Worm (Caenorhabditis elegans) whole organism, L3 larva: ENCODE measurements around the gene ZC190.2.

Experiments
- R02D3.7 ChIP-seq: fragments of 150-350 bp; optimal IDR thresholded peaks from 2 replicates; lab custom pipeline; 2014; ENCODE audit warnings: missing biosample characterization, missing genetic modification characterization
- ZK546.5 ChIP-seq: sonication (generic microtip); optimal IDR thresholded peaks from 2 replicates; lab custom pipeline; 2017; ENCODE audit warnings: missing biosample characterization, missing genetic modification characterization
- aly-2 ChIP-seq: fragments of 150-350 bp; optimal IDR thresholded peaks from 2 replicates; lab custom pipeline; 2014; ENCODE audit warnings: missing biosample characterization, missing genetic modification characterization
- ama-1 ChIP-seq: fragments of 150-350 bp; optimal IDR thresholded peaks from 2 replicates; lab custom pipeline; 2018
- ceh-16 ChIP-seq: sonication (generic microtip); optimal IDR thresholded peaks from 2 replicates; lab custom pipeline; 2017; ENCODE audit warnings: missing biosample characterization, missing genetic modification characterization
- ceh-28 ChIP-seq: fragments of 150-350 bp; optimal IDR thresholded peaks from 2 replicates; lab custom pipeline; 2014; ENCODE audit warnings: missing biosample characterization, missing genetic modification reagents, missing genetic modification characterization
- ceh-9 ChIP-seq: sonication (generic microtip); optimal IDR thresholded peaks from 2 replicates; lab custom pipeline; 2018; ENCODE audit warnings: missing biosample characterization, missing genetic modification characterization
- egl-27 ChIP-seq: sonication (generic microtip); optimal IDR thresholded peaks from 4 replicates; lab custom pipeline; 2017; ENCODE audit warnings: missing biosample characterization, missing genetic modification reagents, missing genetic modification characterization
- egl-5 ChIP-seq: fragments of 150-350 bp; optimal IDR thresholded peaks from 2 replicates; lab custom pipeline; 2017; ENCODE audit warnings: missing biosample characterization, missing genetic modification reagents, missing genetic modification characterization, inconsistent platforms
- elt-1 ChIP-seq: fragments of 150-350 bp; optimal IDR thresholded peaks from 2 replicates; lab custom pipeline; 2014; ENCODE audit warnings: missing biosample characterization, missing genetic modification characterization
- elt-2 ChIP-seq: sonication (generic microtip); optimal IDR thresholded peaks from 2 replicates; lab custom pipeline; 2016; ENCODE audit warnings: missing genetic modification reagents, mild to moderate bottlenecking, missing genetic modification characterization, missing compliant biosample characterization
- elt-3 ChIP-seq, 3 experiments: fragments of 150-350 bp in 1 of 3; sonication (generic microtip) in 2 of 3; optimal IDR thresholded peaks; 2 replicates in 2 of 3; 4 replicates in 1 of 3; lab custom pipeline; 2014 to 2017; ENCODE audit warnings: missing biosample characterization in 3 of 3, missing genetic modification characterization in 3 of 3
- fkh-2 ChIP-seq: fragments of 150-350 bp; optimal IDR thresholded peaks from 2 replicates; lab custom pipeline; 2014; ENCODE audit warnings: missing biosample characterization, missing genetic modification reagents, missing genetic modification characterization
- fos-1 ChIP-seq: fragments of 150-350 bp; optimal IDR thresholded peaks from 2 replicates; lab custom pipeline; 2014; ENCODE audit warnings: missing biosample characterization, missing genetic modification characterization
- jun-1 ChIP-seq: fragments of 150-350 bp; optimal IDR thresholded peaks from 2 replicates; lab custom pipeline; 2014; ENCODE audit warnings: missing biosample characterization, missing genetic modification reagents, missing genetic modification characterization
- lin-15B ChIP-seq: fragments of 150-350 bp; optimal IDR thresholded peaks from 2 replicates; lab custom pipeline; 2014; ENCODE audit warnings: missing biosample characterization, missing genetic modification characterization
- lin-39 ChIP-seq: fragments of 150-350 bp; optimal IDR thresholded peaks from 2 replicates; lab custom pipeline; 2018; ENCODE audit warnings: missing biosample characterization, missing genetic modification reagents, missing genetic modification characterization
- lsy-12 ChIP-seq: sonication (generic microtip); optimal IDR thresholded peaks from 2 replicates; lab custom pipeline; 2016; ENCODE audit warnings: mild to moderate bottlenecking, missing genetic modification characterization, missing compliant biosample characterization
- mml-1 ChIP-seq: fragments of 150-350 bp; sonication (generic microtip); optimal IDR thresholded peaks from 3 replicates; lab custom pipeline; 2014; ENCODE audit warnings: missing biosample characterization, missing genetic modification characterization
- nfya-1 ChIP-seq: sonication (generic microtip); optimal IDR thresholded peaks from 2 replicates; lab custom pipeline; 2017; ENCODE audit warnings: missing genetic modification characterization, mild to moderate bottlenecking, missing compliant biosample characterization, antibody characterized with exemption, moderate library complexity; ENCODE audit not compliant: insufficient read depth
- nhr-11 ChIP-seq: fragments of 150-350 bp; optimal IDR thresholded peaks from 2 replicates; lab custom pipeline; 2014; ENCODE audit warnings: missing biosample characterization, missing genetic modification characterization
- nhr-12 ChIP-seq: fragments of 150-350 bp; optimal IDR thresholded peaks from 2 replicates; lab custom pipeline; 2014; ENCODE audit warnings: missing biosample characterization, missing genetic modification characterization
- nhr-23 ChIP-seq: fragments of 150-350 bp; optimal IDR thresholded peaks from 2 replicates; lab custom pipeline; 2014; ENCODE audit warnings: missing biosample characterization, missing genetic modification reagents, missing genetic modification characterization
- nhr-237 ChIP-seq: fragments of 150-350 bp; optimal IDR thresholded peaks from 2 replicates; lab custom pipeline; 2014; ENCODE audit warnings: missing biosample characterization, missing genetic modification characterization
- nhr-25 ChIP-seq: sonication (generic microtip); optimal IDR thresholded peaks from 2 replicates; lab custom pipeline; 2017; ENCODE audit warnings: missing biosample characterization, missing genetic modification characterization
- nhr-76 ChIP-seq: fragments of 150-350 bp; sonication (generic microtip); optimal IDR thresholded peaks from 5 replicates; lab custom pipeline; 2014; ENCODE audit warnings: missing biosample characterization, missing genetic modification characterization
- pha-4 ChIP-seq: fragments of 150-350 bp; optimal IDR thresholded peaks from 2 replicates; lab custom pipeline; 2014; ENCODE audit warnings: missing biosample characterization, missing genetic modification reagents, missing genetic modification characterization
- pqm-1 ChIP-seq: fragments of 150-350 bp; optimal IDR thresholded peaks from 2 replicates; lab custom pipeline; 2017; ENCODE audit warnings: missing biosample characterization, missing genetic modification characterization, inconsistent platforms
- sea-2 ChIP-seq: fragments of 150-350 bp; sonication (generic microtip); optimal IDR thresholded peaks from 4 replicates; lab custom pipeline; 2014; ENCODE audit warnings: missing biosample characterization, missing genetic modification reagents, missing genetic modification characterization
- skn-1 ChIP-seq: fragments of 150-350 bp; optimal IDR thresholded peaks from 2 replicates; lab custom pipeline; 2014; ENCODE audit warnings: missing biosample characterization, missing genetic modification characterization
- tbx-2 ChIP-seq: sonication (generic microtip); optimal IDR thresholded peaks from 2 replicates; lab custom pipeline; 2016; ENCODE audit warnings: mild to moderate bottlenecking, missing genetic modification characterization, missing compliant biosample characterization
- unc-62 ChIP-seq: fragments of 150-350 bp; sonication (generic microtip); optimal IDR thresholded peaks from 4 replicates; lab custom pipeline; 2014; ENCODE audit warnings: missing biosample characterization, missing genetic modification reagents, missing genetic modification characterization
- zag-1 ChIP-seq: fragments of 150-350 bp; optimal IDR thresholded peaks from 2 replicates; lab custom pipeline; 2014; ENCODE audit warnings: missing biosample characterization, missing genetic modification characterization
- ztf-4 ChIP-seq: fragments of 150-350 bp; optimal IDR thresholded peaks from 2 replicates; lab custom pipeline; 2014; ENCODE audit warnings: missing biosample characterization, missing genetic modification characterization

Gene ZC190.2

ce11 chrV:8651007-8651711 is 30.0 kb upstream of the ZC190.2 start:
- TF ChIP-seq skn-1 = peak; percentile 86
- TF ChIP-seq mml-1 (tag; lab: Kevin White, UChicago) = no peak
- peak; percentile 87 for TF ChIP-seq jun-1 (tag; lab: Kevin White, UChicago)
- peak; percentile 100 for TF ChIP-seq pqm-1 (tag; lab: Kevin White, UChicago)
- peak; percentile 75 for TF ChIP-seq pha-4 (tag; lab: Kevin White, UChicago)
- TF ChIP-seq lsy-12 (tag; lab: Kevin White, UChicago) = peak; percentile 33
- TF ChIP-seq ztf-4 (tag; lab: Kevin White, UChicago) = no peak
- TF ChIP-seq nhr-237 (tag; lab: Kevin White, UChicago) = no peak
- no peak for TF ChIP-seq fkh-2
- no peak for TF ChIP-seq nfya-1
- no peak for TF ChIP-seq ceh-28
- no peak for TF ChIP-seq fos-1
- no peak for TF ChIP-seq nhr-23
- TF ChIP-seq elt-2 = peak; percentile 100

ce11 chrV:8652177-8652576 is 29.0 kb upstream of the ZC190.2 start:
- TF ChIP-seq jun-1 (tag; lab: Kevin White, UChicago) (no peak), nhr-25 (tag; lab: Kevin White, UChicago) (peak; percentile 84), unc-62 (GFP tag; lab: Kevin White, UChicago) (peak; percentile 65), lin-15B (no peak), nhr-23 (peak; percentile 4), lin-39 (tag; lab: Kevin White, UChicago) (peak; percentile 77), egl-5 (tag; lab: Kevin White, UChicago) (no peak), elt-1 (tag; lab: Kevin White, UChicago) (peak; percentile 67), egl-27 (tag; lab: Kevin White, UChicago) (no peak), nfya-1 (no peak), nhr-237 (tag; lab: Kevin White, UChicago) (no peak), elt-3 (tag; optimal IDR thresholded peaks at IDR 0.05; lab: Kevin White, UChicago) (no peak), tbx-2 (tag; lab: Kevin White, UChicago) (no peak)

- TF ChIP-seq ceh-9 (tag; lab: Kevin White, UChicago) = no peak
- peak; percentile 19 for TF ChIP-seq nhr-76 (tag; lab: Kevin White, UChicago)
- no peak for TF ChIP-seq pha-4 (tag; lab: Kevin White, UChicago)
- peak; percentile 55 for TF ChIP-seq nhr-25 (tag; lab: Kevin White, UChicago)
- TF ChIP-seq aly-2 (tag; lab: Kevin White, UChicago) = no peak
- no peak for TF ChIP-seq lin-39 (tag; lab: Kevin White, UChicago)
- no peak for TF ChIP-seq ZK546.5 (tag; lab: Kevin White, UChicago)
- no peak for TF ChIP-seq sea-2 (GFP tag; lab: Kevin White, UChicago)
- no peak for TF ChIP-seq ama-1
- TF ChIP-seq R02D3.7 = no peak
- TF ChIP-seq nhr-12 (tag; lab: Kevin White, UChicago) = no peak
- peak; percentile 71 for TF ChIP-seq pqm-1 (tag; lab: Kevin White, UChicago)
- TF ChIP-seq unc-62 (GFP tag; lab: Kevin White, UChicago) = peak; percentile 81
- peak; percentile 75 for TF ChIP-seq nhr-23
- no peak for TF ChIP-seq nhr-11 (tag; lab: Kevin White, UChicago)
- TF ChIP-seq nfya-1 = peak; percentile 22
- TF ChIP-seq elt-2 = peak; percentile 82
- no peak for TF ChIP-seq ceh-16 (tag; lab: Kevin White, UChicago)
- TF ChIP-seq elt-1 (tag; lab: Kevin White, UChicago) = no peak
- no peak for TF ChIP-seq mml-1 (tag; lab: Kevin White, UChicago)
- no peak for TF ChIP-seq zag-1 (tag; lab: Kevin White, UChicago)
- TF ChIP-seq elt-3 (tag; optimal IDR thresholded peaks at IDR 0.05; lab: Kevin White, UChicago) = peak in 2 of 3 experiments; percentile 34 to 80
Measured at ce11 chrV:8653080-8653821, 27.9 kb upstream of the ZC190.2 start.
